Worm (Caenorhabditis elegans) whole organism, mixed stage, embryonic: Measurements from ENCODE around the gene idpp-15.

Experiments used
- blmp-1 ChIP-seq: fragments of 150-350 bp; optimal IDR thresholded peaks from 2 replicates; lab custom pipeline; 2014; ENCODE audit warnings: missing biosample characterization, missing genetic modification characterization
- lin-13 ChIP-seq: fragments of 150-350 bp; optimal IDR thresholded peaks from 2 replicates; lab custom pipeline; 2014; ENCODE audit warnings: missing biosample characterization, missing genetic modification characterization
- lsy-2 ChIP-seq: fragments of 150-350 bp; optimal IDR thresholded peaks from 2 replicates; lab custom pipeline; 2014; ENCODE audit warnings: missing biosample characterization, missing genetic modification characterization
- mab-5 ChIP-seq: fragments of 150-350 bp; optimal IDR thresholded peaks from 2 replicates; lab custom pipeline; 2014; ENCODE audit warnings: missing biosample characterization, missing genetic modification characterization
- nhr-237 ChIP-seq: fragments of 150-350 bp; optimal IDR thresholded peaks from 2 replicates; lab custom pipeline; 2014; ENCODE audit warnings: missing biosample characterization, missing genetic modification characterization
- nhr-76 ChIP-seq: sonication (generic microtip); optimal IDR thresholded peaks from 2 replicates; lab custom pipeline; 2017; ENCODE audit warnings: missing biosample characterization, missing genetic modification characterization
- sptf-1 ChIP-seq: sonication (generic microtip); optimal IDR thresholded peaks from 2 replicates; lab custom pipeline; 2017; ENCODE audit warnings: mild to moderate bottlenecking, missing genetic modification characterization, moderate library complexity, missing compliant biosample characterization
- unc-62 ChIP-seq: fragments of 150-350 bp; optimal IDR thresholded peaks from 2 replicates; lab custom pipeline; 2014; ENCODE audit warnings: missing biosample characterization, missing genetic modification reagents, missing genetic modification characterization
- ztf-11 ChIP-seq: fragments of 150-350 bp; optimal IDR thresholded peaks from 2 replicates; lab custom pipeline; 2014; ENCODE audit warnings: missing biosample characterization, missing genetic modification characterization

DNA sequence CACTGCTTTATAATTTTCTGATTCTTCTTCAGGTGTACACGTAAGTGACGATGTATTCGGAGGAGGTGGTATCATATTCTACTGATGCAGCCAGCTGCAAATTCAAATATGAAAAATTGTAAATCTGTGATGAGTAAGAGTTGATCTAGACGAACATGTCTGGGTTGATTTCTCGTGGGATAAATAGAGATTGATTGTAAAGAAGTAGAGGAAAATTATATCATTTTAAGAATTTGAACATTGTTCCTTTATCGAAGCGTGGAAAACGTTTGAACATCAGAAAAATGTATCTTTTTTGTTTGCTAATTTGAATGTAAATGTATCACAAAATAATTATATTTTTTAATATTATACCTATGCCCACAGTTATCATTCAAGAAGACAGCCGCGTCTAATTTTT lies 20.6 kb downstream of the idpp-15 start, which contains the start of gene ZC21.6:
- no peak for TF ChIP-seq ztf-11 (tag; lab: Kevin White, UChicago)
- TF ChIP-seq nhr-237 (tag; lab: Kevin White, UChicago) = no peak
- TF ChIP-seq nhr-76 (tag; lab: Kevin White, UChicago) = no peak
- TF ChIP-seq blmp-1 (tag; lab: Kevin White, UChicago) = no peak
- no peak for TF ChIP-seq unc-62 (GFP tag; lab: Kevin White, UChicago)
- TF ChIP-seq lin-13 = no peak
- no peak for TF ChIP-seq mab-5
- no peak for TF ChIP-seq lsy-2
- TF ChIP-seq sptf-1 = no peak
